Worm (Caenorhabditis elegans) whole organism, late embryonic: ENCODE data around the gene F56D2.3.

Experiments used
- F13H6.1 ChIP-seq: sonication (generic microtip); optimal IDR thresholded peaks from 2 replicates; lab custom pipeline; 2016; ENCODE audit warnings: missing genetic modification characterization, missing compliant biosample characterization
- K02D7.2 ChIP-seq: sonication (generic microtip); optimal IDR thresholded peaks from 2 replicates; lab custom pipeline; 2017; ENCODE audit warnings: mild to moderate bottlenecking, missing genetic modification characterization, missing compliant biosample characterization
- Y22D7AL.16 ChIP-seq: sonication (generic microtip); optimal IDR thresholded peaks from 2 replicates; lab custom pipeline; 2016; ENCODE audit warnings: missing genetic modification characterization, missing compliant biosample characterization
- ahr-1 ChIP-seq: sonication (generic microtip); optimal IDR thresholded peaks from 2 replicates; lab custom pipeline; 2016; ENCODE audit warnings: missing genetic modification characterization, missing compliant biosample characterization
- ceh-14 ChIP-seq: sonication (generic microtip); optimal IDR thresholded peaks from 2 replicates; lab custom pipeline; 2016; ENCODE audit warnings: missing genotype, missing genetic modification characterization, missing compliant biosample characterization
- ceh-18 ChIP-seq: sonication (generic microtip); optimal IDR thresholded peaks from 2 replicates; lab custom pipeline; 2016; ENCODE audit warnings: missing genetic modification characterization, missing compliant biosample characterization
- ceh-2 ChIP-seq: sonication (generic microtip); optimal IDR thresholded peaks from 2 replicates; lab custom pipeline; 2016; ENCODE audit warnings: missing genotype, missing genetic modification characterization, missing compliant biosample characterization
- ceh-22 ChIP-seq: sonication (generic microtip); optimal IDR thresholded peaks from 2 replicates; lab custom pipeline; 2017; ENCODE audit warnings: missing biosample characterization, missing genetic modification characterization
- ceh-30 ChIP-seq: fragments of 150-350 bp; optimal IDR thresholded peaks from 2 replicates; lab custom pipeline; 2014; ENCODE audit warnings: missing biosample characterization, missing genetic modification characterization
- ceh-31 ChIP-seq: sonication (generic microtip); optimal IDR thresholded peaks from 2 replicates; lab custom pipeline; 2016; ENCODE audit warnings: missing genetic modification characterization, missing compliant biosample characterization
- ceh-6 ChIP-seq: fragments of 200-800 bp; sonication (Bioruptor generic); optimal IDR thresholded peaks from 2 replicates; lab custom pipeline; 2018; ENCODE audit warnings: mild to moderate bottlenecking, missing genetic modification characterization, missing compliant biosample characterization
- ceh-9 ChIP-seq: sonication (generic microtip); optimal IDR thresholded peaks from 2 replicates; lab custom pipeline; 2016; ENCODE audit warnings: mild to moderate bottlenecking, missing genetic modification characterization, inconsistent platforms, missing compliant biosample characterization
- che-1 ChIP-seq: sonication (generic microtip); optimal IDR thresholded peaks from 2 replicates; lab custom pipeline; 2016; ENCODE audit warnings: mild to moderate bottlenecking, missing genetic modification characterization, missing compliant biosample characterization
- elt-4 ChIP-seq: sonication (generic microtip); optimal IDR thresholded peaks from 2 replicates; lab custom pipeline; 2016; ENCODE audit warnings: missing genetic modification characterization, missing compliant biosample characterization
- fax-1 ChIP-seq: sonication (generic microtip); optimal IDR thresholded peaks from 2 replicates; lab custom pipeline; 2016; ENCODE audit warnings: missing genotype, missing genetic modification characterization, missing compliant biosample characterization
- gmeb-2 ChIP-seq: sonication (generic microtip); optimal IDR thresholded peaks from 2 replicates; lab custom pipeline; 2016; ENCODE audit warnings: missing genetic modification characterization, inconsistent platforms, missing compliant biosample characterization
- hlh-30 ChIP-seq: sonication (generic microtip); optimal IDR thresholded peaks from 2 replicates; lab custom pipeline; 2017; ENCODE audit warnings: antibody characterized with exemption, missing genetic modification characterization, missing compliant biosample characterization; ENCODE audit not compliant: insufficient read depth
- hlh-6 ChIP-seq: sonication (generic microtip); optimal IDR thresholded peaks from 2 replicates; lab custom pipeline; 2016; ENCODE audit warnings: missing genotype, missing genetic modification characterization, missing compliant biosample characterization
- hlh-8 ChIP-seq: sonication (generic microtip); optimal IDR thresholded peaks from 2 replicates; lab custom pipeline; 2016; ENCODE audit warnings: missing genotype, missing genetic modification characterization, missing compliant biosample characterization
- lin-11 ChIP-seq: fragments of 200-800 bp; sonication (Bioruptor generic); optimal IDR thresholded peaks from 2 replicates; lab custom pipeline; 2018; ENCODE audit warnings: mild to moderate bottlenecking, missing genetic modification characterization, missing compliant biosample characterization
- madf-2 ChIP-seq: sonication (generic microtip); optimal IDR thresholded peaks from 2 replicates; lab custom pipeline; 2017; ENCODE audit warnings: missing genetic modification characterization, missing compliant biosample characterization
- mec-3 ChIP-seq: sonication (generic microtip); optimal IDR thresholded peaks from 2 replicates; lab custom pipeline; 2016; ENCODE audit warnings: borderline replicate concordance, missing genetic modification characterization, missing compliant biosample characterization
- npax-4 ChIP-seq: sonication (generic microtip); optimal IDR thresholded peaks from 2 replicates; lab custom pipeline; 2016; ENCODE audit warnings: missing genetic modification characterization, missing compliant biosample characterization
- pat-9 ChIP-seq: fragments of 200-800 bp; sonication (Bioruptor generic); optimal IDR thresholded peaks from 2 replicates; lab custom pipeline; 2018; ENCODE audit warnings: mild to moderate bottlenecking, missing genetic modification characterization, moderate library complexity, missing compliant biosample characterization
- pax-1 ChIP-seq: fragments of 150-350 bp; optimal IDR thresholded peaks from 2 replicates; lab custom pipeline; 2014; ENCODE audit warnings: missing biosample characterization, missing genetic modification characterization
- pha-4 ChIP-seq: fragments of 150-350 bp; optimal IDR thresholded peaks from 2 replicates; lab custom pipeline; 2018; ENCODE audit warnings: missing biosample characterization, missing genetic modification reagents, missing genetic modification characterization
- pros-1 ChIP-seq: fragments of 150-350 bp; optimal IDR thresholded peaks from 2 replicates; lab custom pipeline; 2014; ENCODE audit warnings: missing biosample characterization, missing genetic modification reagents, missing genetic modification characterization
- sox-4 ChIP-seq: sonication (generic microtip); optimal IDR thresholded peaks from 2 replicates; lab custom pipeline; 2017; ENCODE audit warnings: mild to moderate bottlenecking, missing genetic modification characterization, inconsistent platforms, missing compliant biosample characterization
- tbx-7 ChIP-seq: sonication (generic microtip); optimal IDR thresholded peaks from 2 replicates; lab custom pipeline; 2016; ENCODE audit warnings: missing genotype, missing genetic modification characterization, missing compliant biosample characterization
- unc-3 ChIP-seq, 2 experiments: fragments of 200-800 bp in 1 of 2; sonication (Bioruptor generic) in 1 of 2; sonication (generic microtip) in 1 of 2; conservative IDR thresholded peaks in 1 of 2; optimal IDR thresholded peaks in 1 of 2; 2 replicates each; pipeline versions ENCODE4 v1.3.6 to Lab custom; 2016 to 2022; ENCODE audit warnings: missing compliant biosample characterization in 2 of 2, missing genetic modification characterization in 2 of 2, missing genetic modification reagents in 1 of 2
- unc-42 ChIP-seq: sonication (generic microtip); optimal IDR thresholded peaks from 2 replicates; lab custom pipeline; 2016; ENCODE audit warnings: missing genotype, missing genetic modification characterization, missing compliant biosample characterization
- unc-55 ChIP-seq: sonication (generic microtip); optimal IDR thresholded peaks from 2 replicates; lab custom pipeline; 2017; ENCODE audit warnings: missing biosample characterization, missing genetic modification reagents, missing genetic modification characterization
- ztf-16 ChIP-seq: sonication (generic microtip); optimal IDR thresholded peaks from 2 replicates; lab custom pipeline; 2017; ENCODE audit warnings: missing genetic modification characterization, missing compliant biosample characterization

The F56D2.3 gene

DNA sequence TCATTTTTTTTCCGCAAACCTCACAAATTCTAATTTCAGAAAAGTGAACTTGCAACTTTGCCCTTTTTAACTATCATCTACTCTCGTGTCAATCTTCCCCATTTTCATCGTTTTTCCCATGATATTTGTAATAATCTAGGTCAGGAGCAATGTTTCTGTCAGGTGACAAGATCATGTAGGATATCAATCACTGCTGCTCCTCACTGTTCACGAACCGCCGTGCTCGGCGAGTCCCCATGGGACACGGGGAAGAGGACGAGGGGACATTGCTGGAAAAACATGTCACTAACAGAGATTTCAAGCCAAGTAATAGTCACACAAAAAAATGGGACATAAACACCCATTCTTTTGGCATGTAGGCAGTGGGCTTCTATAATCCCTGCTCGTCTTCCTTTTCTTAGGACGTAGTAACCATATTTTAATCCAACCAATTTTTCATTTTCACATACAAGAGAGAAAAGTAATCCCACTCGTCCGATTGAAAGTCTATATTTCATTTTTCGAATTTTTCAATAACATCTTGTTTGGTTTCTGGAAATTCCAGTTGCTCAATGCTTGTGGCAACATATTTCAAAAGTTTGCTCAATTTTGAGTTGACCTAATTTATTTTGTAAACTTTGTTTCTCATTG is 13.8 kb upstream of the F56D2.3 start:
- TF ChIP-seq ceh-6 (no peak), ceh-22 (tag; lab: Kevin White, UChicago) (no peak), che-1 (tag; lab: Kevin White, UChicago) (no peak), ztf-16 (tag; lab: Kevin White, UChicago) (no peak), ceh-30 (no peak), madf-2 (tag; lab: Kevin White, UChicago) (no peak), hlh-8 (tag; lab: Kevin White, UChicago) (no peak), gmeb-2 (tag; lab: Kevin White, UChicago) (no peak), pha-4 (tag; lab: Kevin White, UChicago) (no peak), lin-11 (tag; lab: Kevin White, UChicago) (no peak), unc-55 (GFP tag; lab: Kevin White, UChicago) (no peak), ceh-9 (tag; lab: Kevin White, UChicago) (no peak)
- TF ChIP-seq, all 69 proteins: peak for 0

DNA sequence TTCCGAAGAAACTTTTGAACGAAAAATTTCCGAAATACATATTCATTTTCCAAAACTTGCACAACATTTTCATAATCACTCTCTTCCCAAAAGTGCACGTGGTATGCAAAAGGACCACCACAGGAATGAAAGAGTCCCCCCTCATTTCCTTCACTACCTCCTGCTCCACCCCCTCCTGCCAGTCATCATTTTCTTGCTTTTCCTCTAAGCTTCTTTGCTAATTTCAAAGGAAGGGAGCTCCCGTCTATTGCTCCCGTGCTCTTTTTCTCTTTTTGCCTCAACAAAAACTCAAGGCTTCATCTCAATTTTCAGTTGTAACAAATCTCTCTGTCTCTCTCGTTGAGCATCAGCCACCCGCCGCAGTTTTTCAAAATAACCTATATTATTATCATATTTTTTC is 11.9 kb upstream of the F56D2.3 start:
- no peak for TF ChIP-seq elt-4
- TF ChIP-seq ztf-16 (tag; lab: Kevin White, UChicago) = no peak
- no peak for TF ChIP-seq unc-3 (GFP tag; conservative IDR thresholded peaks at IDR 0.05; lab: Robert Waterston, UW)
- no peak for TF ChIP-seq unc-3 (tag; optimal IDR thresholded peaks at IDR 0.05; lab: Kevin White, UChicago)
- no peak for TF ChIP-seq ceh-30
- no peak for TF ChIP-seq che-1 (tag; lab: Kevin White, UChicago)
- no peak for TF ChIP-seq pax-1 (tag; lab: Kevin White, UChicago)
- TF ChIP-seq ceh-2 (tag; lab: Kevin White, UChicago) = no peak
- TF ChIP-seq lin-11 (tag; lab: Kevin White, UChicago) = no peak
- TF ChIP-seq, all 69 proteins: peak for 0

DNA sequence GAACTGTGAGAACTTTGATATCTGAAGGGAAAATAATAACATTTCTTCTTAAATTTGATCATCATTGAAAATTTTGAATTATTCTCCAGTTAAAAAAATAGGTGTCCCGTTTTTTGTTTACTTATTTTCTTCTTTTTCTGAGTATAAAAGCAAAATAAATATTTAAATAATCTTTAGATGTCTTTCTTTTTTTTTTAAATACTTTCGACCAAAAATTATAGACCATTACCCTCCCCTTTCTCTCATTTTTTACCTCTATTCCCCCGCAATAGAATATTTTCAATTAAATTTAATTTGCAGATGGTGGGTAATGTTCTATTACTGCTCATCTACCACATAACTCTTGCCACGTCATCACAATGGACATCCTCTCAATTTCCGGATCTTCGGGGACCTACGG is 11.1 kb upstream of the F56D2.3 start, which contains the start of gene molo-1:
Gene molo-1, plus strand, starts transcription at position 301 of the 400 bp plus-strand sequence.
- TF ChIP-seq fax-1 (tag; lab: Kevin White, UChicago) = no peak
- TF ChIP-seq npax-4 (tag; lab: Kevin White, UChicago) = no peak
- TF ChIP-seq ahr-1 = no peak
- TF ChIP-seq ceh-31 (tag; lab: Kevin White, UChicago) = no peak
- no peak for TF ChIP-seq Y22D7AL.16 (tag; lab: Kevin White, UChicago)

DNA sequence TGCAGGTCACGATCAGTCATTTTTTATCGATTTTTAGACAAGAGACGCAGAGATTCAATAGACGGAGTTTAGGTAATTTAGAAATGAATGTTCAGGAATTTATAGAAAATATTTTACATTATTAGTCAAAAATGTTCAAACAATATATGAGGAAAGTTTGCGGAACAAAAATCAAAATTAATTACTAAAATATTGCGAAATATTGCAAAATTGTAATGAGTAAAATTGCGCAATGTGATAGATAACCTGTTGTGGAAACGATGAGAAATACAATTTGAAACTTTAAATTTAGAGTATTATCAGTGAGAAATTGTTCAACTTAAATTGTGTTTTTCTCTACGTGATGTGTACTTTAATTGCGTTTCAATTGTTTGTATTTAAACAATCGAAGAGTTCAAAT is 3.7 kb upstream of the F56D2.3 start, which contains the start of gene F56D2.5:
Gene F56D2.5, minus strand, starts transcription at position 371 of the 400 bp plus-strand sequence.
- TF ChIP-seq ceh-22 (tag; lab: Kevin White, UChicago) (no peak), mec-3 (tag; lab: Kevin White, UChicago) (no peak), F13H6.1 (no peak), hlh-30 (tag; lab: Kevin White, UChicago) (no peak), ceh-18 (tag; lab: Kevin White, UChicago) (no peak), unc-42 (no peak), pros-1 (tag; lab: Kevin White, UChicago) (no peak), gmeb-2 (tag; lab: Kevin White, UChicago) (no peak)

DNA sequence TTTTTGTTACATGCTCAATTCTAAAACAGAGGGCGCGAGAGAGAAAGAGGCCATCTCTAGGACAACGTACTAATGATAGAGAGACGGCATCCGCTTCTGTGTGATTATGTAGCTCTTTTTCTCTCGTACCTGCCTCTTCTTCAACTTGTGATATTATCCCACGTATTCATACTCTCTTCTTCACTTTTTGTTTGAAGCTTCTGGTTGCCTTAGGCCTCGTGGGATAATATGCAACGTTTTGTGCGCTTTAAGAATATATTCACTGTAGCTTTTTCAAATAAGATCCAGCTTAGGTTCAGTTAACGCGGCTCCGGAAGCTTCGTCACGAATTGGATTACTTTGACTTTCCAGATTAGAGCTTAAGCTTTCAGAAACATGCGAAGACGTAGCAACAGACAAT is 2.0 kb upstream of the F56D2.3 start, which contains the start of the genes F56D2.8 and uev-2:
Gene F56D2.8, minus strand, starts transcription at position 101 of the 400 bp plus-strand sequence.
Gene uev-2, plus strand, starts transcription at position 360 of the 400 bp plus-strand sequence.
- TF ChIP-seq K02D7.2 (no peak), pat-9 (no peak), sox-4 (tag; lab: Kevin White, UChicago) (no peak), hlh-6 (no peak), tbx-7 (tag; lab: Kevin White, UChicago) (no peak), ceh-22 (tag; lab: Kevin White, UChicago) (no peak), pha-4 (tag; lab: Kevin White, UChicago) (no peak), ceh-14 (no peak), che-1 (tag; lab: Kevin White, UChicago) (no peak)
